Fruit fly (Drosophila melanogaster) whole organism, prepupa: Measurements from ENCODE around the gene CG11693.

Experiments used
- Blimp-1 ChIP-seq: fragments of 200-800 bp; sonication (Bioruptor generic); optimal IDR thresholded peaks from 3 replicates; lab custom pipeline; 2017; ENCODE audit warnings: missing biosample characterization, missing genetic modification characterization, mild to moderate bottlenecking, moderate library complexity, missing genetic modification reagents
- CG11762 ChIP-seq: fragments of 200-800 bp; sonication (Bioruptor generic); optimal IDR thresholded peaks from 3 replicates; lab custom pipeline; 2016; ENCODE audit warnings: missing biosample characterization, missing genetic modification characterization; ENCODE audit not compliant: insufficient read depth
- CG15336 ChIP-seq: fragments of 200-800 bp; sonication (Bioruptor generic); IDR thresholded peaks from 2 replicates; pipeline ENCODE4 v1.3.6; 2022; ENCODE audit warnings: missing biosample characterization, missing genetic modification characterization
- CG16779 ChIP-seq: fragments of 200-800 bp; sonication (Bioruptor generic); optimal IDR thresholded peaks from 3 replicates; lab custom pipeline; 2017; ENCODE audit warnings: missing biosample characterization, mild to moderate bottlenecking, missing genetic modification characterization
- CG31627 ChIP-seq: fragments of 200-800 bp; sonication (Bioruptor generic); optimal IDR thresholded peaks from 3 replicates; lab custom pipeline; 2016; ENCODE audit warnings: missing biosample characterization, missing genetic modification characterization
- CG34406 ChIP-seq: fragments of 200-800 bp; sonication (Bioruptor generic); optimal IDR thresholded peaks from 3 replicates; lab custom pipeline; 2016; ENCODE audit warnings: missing biosample characterization, missing genetic modification characterization
- CG3919 ChIP-seq: fragments of 200-800 bp; sonication (Bioruptor generic); optimal IDR thresholded peaks from 3 replicates; lab custom pipeline; 2016; ENCODE audit warnings: missing biosample characterization, missing genetic modification characterization
- CG6163 ChIP-seq: fragments of 200-800 bp; sonication (Bioruptor generic); IDR thresholded peaks from 3 replicates; pipeline ENCODE4 v1.3.6; 2022; ENCODE audit warnings: missing biosample characterization, missing genetic modification characterization
- CG6276 ChIP-seq: fragments of 200-800 bp; sonication (Bioruptor generic); optimal IDR thresholded peaks from 2 replicates; lab custom pipeline; 2017; ENCODE audit warnings: missing biosample characterization, mild to moderate bottlenecking, missing genetic modification characterization
- CG6792 ChIP-seq: fragments of 200-800 bp; sonication (Bioruptor generic); optimal IDR thresholded peaks from 3 replicates; lab custom pipeline; 2016; ENCODE audit warnings: missing biosample characterization, missing genetic modification characterization
- CG6808 ChIP-seq: fragments of 200-800 bp; sonication (Bioruptor generic); optimal IDR thresholded peaks from 3 replicates; lab custom pipeline; 2017; ENCODE audit warnings: missing biosample characterization, missing genetic modification characterization, mild to moderate bottlenecking, moderate library complexity, missing genetic modification reagents
- CG8119 ChIP-seq: fragments of 200-800 bp; sonication (Bioruptor generic); IDR thresholded peaks from 3 replicates; pipeline ENCODE4 v1.3.6; 2022; ENCODE audit warnings: missing biosample characterization, missing genetic modification characterization
- CG8632 ChIP-seq: fragments of 200-800 bp; sonication (Bioruptor generic); optimal IDR thresholded peaks from 3 replicates; lab custom pipeline; 2016; ENCODE audit warnings: missing biosample characterization, missing genetic modification characterization
- CG9139 ChIP-seq: fragments of 200-800 bp; sonication (Bioruptor generic); optimal IDR thresholded peaks from 3 replicates; lab custom pipeline; 2017; ENCODE audit warnings: missing biosample characterization, mild to moderate bottlenecking, missing genetic modification characterization
- Eip75B ChIP-seq: fragments of 200-800 bp; sonication (Bioruptor generic); optimal IDR thresholded peaks from 3 replicates; lab custom pipeline; 2016; ENCODE audit warnings: missing biosample characterization, missing genetic modification characterization
- Eip78C ChIP-seq: fragments of 200-800 bp; sonication (Bioruptor generic); peaks from one replicate; lab custom pipeline; 2016; ENCODE audit warnings: missing biosample characterization, missing genetic modification characterization
- Eip93F ChIP-seq: fragments of 200-800 bp; sonication (Bioruptor generic); optimal IDR thresholded peaks from 2 replicates; lab custom pipeline; 2016; ENCODE audit warnings: missing biosample characterization, mild to moderate bottlenecking, missing genetic modification characterization
- Ets21C ChIP-seq: fragments of 200-800 bp; sonication (Bioruptor generic); optimal IDR thresholded peaks from 3 replicates; lab custom pipeline; 2016; ENCODE audit warnings: missing biosample characterization, missing genetic modification characterization
- Ets96B ChIP-seq: fragments of 200-800 bp; optimal IDR thresholded peaks from 2 replicates; lab custom pipeline; 2019; ENCODE audit warnings: missing biosample characterization, mild to moderate bottlenecking, missing genetic modification characterization, moderate library complexity
- Gug ChIP-seq: fragments of 200-800 bp; sonication (Bioruptor generic); IDR thresholded peaks from 2 replicates; pipeline ENCODE4 v1.3.6; 2022; ENCODE audit warnings: missing biosample characterization, missing genetic modification characterization
- Hr39 ChIP-seq: fragments of 200-800 bp; sonication (Bioruptor generic); optimal IDR thresholded peaks from 2 replicates; lab custom pipeline; 2016; ENCODE audit warnings: missing biosample characterization, missing genetic modification characterization
- Hr4 ChIP-seq: fragments of 200-800 bp; sonication (Bioruptor generic); optimal IDR thresholded peaks from 3 replicates; lab custom pipeline; 2016; ENCODE audit warnings: missing biosample characterization, missing genetic modification characterization
- Lpt ChIP-seq: fragments of 200-800 bp; sonication (Bioruptor generic); optimal IDR thresholded peaks from 3 replicates; lab custom pipeline; 2016; ENCODE audit warnings: missing biosample characterization, missing genetic modification characterization
- Met ChIP-seq: fragments of 200-800 bp; sonication (Bioruptor generic); optimal IDR thresholded peaks from 3 replicates; lab custom pipeline; 2016; ENCODE audit warnings: missing biosample characterization, missing genetic modification characterization
- Smox ChIP-seq: fragments of 200-800 bp; sonication (Bioruptor generic); optimal IDR thresholded peaks from 3 replicates; lab custom pipeline; 2016; ENCODE audit warnings: missing biosample characterization, missing genetic modification characterization
- Sox102F ChIP-seq: fragments of 200-800 bp; sonication (Bioruptor generic); optimal IDR thresholded peaks from 2 replicates; lab custom pipeline; 2016; ENCODE audit warnings: missing biosample characterization, mild to moderate bottlenecking, missing genetic modification characterization
- Sox15 ChIP-seq: fragments of 200-800 bp; sonication (Bioruptor generic); optimal IDR thresholded peaks from 3 replicates; lab custom pipeline; 2016; ENCODE audit warnings: missing biosample characterization, missing genetic modification characterization
- achi ChIP-seq: fragments of 200-800 bp; sonication (Bioruptor generic); optimal IDR thresholded peaks from 3 replicates; lab custom pipeline; 2016; ENCODE audit warnings: missing biosample characterization, missing genetic modification characterization
- cyc ChIP-seq: fragments of 200-800 bp; sonication (Bioruptor generic); optimal IDR thresholded peaks from 3 replicates; lab custom pipeline; 2016; ENCODE audit warnings: missing biosample characterization, missing genetic modification characterization
- dac ChIP-seq: fragments of 200-800 bp; sonication (Bioruptor generic); optimal IDR thresholded peaks from 2 replicates; lab custom pipeline; 2017; ENCODE audit warnings: missing biosample characterization, mild to moderate bottlenecking, missing genetic modification characterization
- esn ChIP-seq: fragments of 200-800 bp; sonication (Bioruptor generic); optimal IDR thresholded peaks from 2 replicates; lab custom pipeline; 2016; ENCODE audit warnings: missing biosample characterization, mild to moderate bottlenecking, missing genetic modification characterization, moderate library complexity
- fd85E ChIP-seq: fragments of 200-800 bp; sonication (Bioruptor generic); optimal IDR thresholded peaks from 3 replicates; lab custom pipeline; 2016; ENCODE audit warnings: missing biosample characterization, missing genetic modification characterization
- lz ChIP-seq: fragments of 200-800 bp; sonication (Bioruptor generic); optimal IDR thresholded peaks from 3 replicates; lab custom pipeline; 2016; ENCODE audit warnings: missing biosample characterization, missing genetic modification characterization
- pdm3 ChIP-seq: fragments of 200-800 bp; sonication (Bioruptor generic); optimal IDR thresholded peaks from 3 replicates; lab custom pipeline; 2016; ENCODE audit warnings: missing biosample characterization, missing genetic modification characterization
- ss ChIP-seq, 2 experiments: fragments of 200-800 bp; sonication (Bioruptor generic); optimal IDR thresholded peaks; 2 replicates in 1 of 2; 3 replicates in 1 of 2; lab custom pipeline; 2017 to 2018; ENCODE audit warnings: mild to moderate bottlenecking in 2 of 2, missing biosample characterization in 2 of 2, missing genetic modification characterization in 2 of 2, moderate library complexity in 1 of 2
- svp ChIP-seq: fragments of 200-800 bp; sonication (Bioruptor generic); peaks from one replicate; lab custom pipeline; 2016; ENCODE audit warnings: missing biosample characterization, missing genetic modification characterization
- topi ChIP-seq: fragments of 200-800 bp; sonication (Bioruptor generic); optimal IDR thresholded peaks from 3 replicates; lab custom pipeline; 2016; ENCODE audit warnings: missing biosample characterization, missing genetic modification characterization
- vri ChIP-seq: fragments of 200-800 bp; sonication (Bioruptor generic); optimal IDR thresholded peaks from 3 replicates; lab custom pipeline; 2016; ENCODE audit warnings: missing biosample characterization, mild to moderate bottlenecking, missing genetic modification characterization

CG11693 gene

DNA sequence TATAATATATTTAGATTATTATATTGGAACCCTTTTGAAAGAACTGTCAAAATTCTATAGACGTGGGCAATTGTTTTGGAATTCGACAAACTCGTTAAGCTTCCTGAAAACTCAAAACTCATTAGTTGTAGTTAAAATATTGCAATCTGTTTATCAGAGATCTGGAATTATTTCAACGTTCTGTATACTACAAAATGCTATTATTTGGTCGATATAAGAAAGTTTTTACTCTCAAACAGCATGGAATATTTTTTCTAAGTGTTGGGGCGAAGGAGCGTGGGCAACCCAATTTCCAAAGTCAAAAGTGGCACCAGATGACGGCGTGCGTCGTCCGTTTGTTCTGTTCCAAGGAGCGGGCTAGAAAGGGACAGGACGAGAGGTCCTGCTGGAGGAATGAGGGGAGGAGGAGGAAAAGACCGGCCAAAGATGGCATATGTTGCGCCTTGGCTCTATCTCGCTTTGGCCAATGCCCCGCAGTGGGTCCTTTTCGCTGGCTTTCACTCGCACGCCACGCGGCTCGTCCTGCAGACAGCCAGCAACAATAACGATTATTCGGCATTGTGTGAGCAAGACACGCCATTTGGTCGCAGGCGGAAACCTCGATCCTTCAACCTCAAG, 24.7 kb downstream of the CG11693 start:
- TF ChIP-seq esn (GFP tag; lab: Kevin White, UChicago) (no peak), Gug (no peak), CG15336 (no peak), lz (GFP tag; lab: Kevin White, UChicago) (no peak), svp (no peak), Hr4 (no peak), dac (GFP tag; lab: Kevin White, UChicago) (no peak), CG11762 (no peak), Ets21C (GFP tag; lab: Kevin White, UChicago) (no peak), Eip93F (GFP tag; lab: Kevin White, UChicago) (no peak), Eip75B (GFP tag; lab: Kevin White, UChicago) (no peak), CG9139 (GFP tag; lab: Kevin White, UChicago) (no peak)

DNA sequence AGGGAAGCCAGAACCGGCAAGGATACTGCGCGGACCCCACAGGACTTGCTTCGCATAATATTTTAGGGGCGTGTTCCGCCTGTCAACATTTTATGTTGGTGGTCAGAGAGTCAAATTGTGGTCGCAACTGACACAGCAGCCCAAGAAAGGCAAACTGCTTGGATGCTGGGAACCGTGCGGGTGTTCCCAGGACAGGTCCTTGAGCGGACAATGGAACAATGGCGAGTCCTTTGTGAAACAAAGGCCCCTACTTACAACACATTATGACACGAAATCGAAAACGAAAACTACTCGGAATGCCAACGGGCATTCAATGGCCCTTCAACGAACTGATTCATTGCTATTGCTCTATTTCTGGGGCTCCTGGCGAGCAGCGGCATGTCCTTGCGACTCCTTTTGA, 26.3 kb downstream of the CG11693 start:
- TF ChIP-seq ss (GFP tag; optimal IDR thresholded peaks at IDR 0.05; lab: Kevin White, UChicago), result no peak
- TF ChIP-seq CG8632, result no peak
- no peak for TF ChIP-seq Gug
- no peak for TF ChIP-seq CG6276 (GFP tag; lab: Kevin White, UChicago)
- no peak for TF ChIP-seq CG6163 (GFP tag; lab: Robert Waterston, UW)
- TF ChIP-seq CG3919 (GFP tag; lab: Kevin White, UChicago), result no peak
- no peak for TF ChIP-seq Smox
- no peak for TF ChIP-seq achi (GFP tag; lab: Kevin White, UChicago)
- TF ChIP-seq CG6808 (GFP tag; lab: Kevin White, UChicago), result no peak
- TF ChIP-seq lz (GFP tag; lab: Kevin White, UChicago), result no peak
- no peak for TF ChIP-seq CG8119 (GFP tag; lab: Robert Waterston, UW)
- no peak for TF ChIP-seq Sox102F
- TF ChIP-seq CG6792 (GFP tag; lab: Kevin White, UChicago), result no peak
- TF ChIP-seq dac (GFP tag; lab: Kevin White, UChicago), result no peak
- TF ChIP-seq cyc, result no peak
- TF ChIP-seq fd85E (GFP tag; lab: Kevin White, UChicago), result no peak

DNA sequence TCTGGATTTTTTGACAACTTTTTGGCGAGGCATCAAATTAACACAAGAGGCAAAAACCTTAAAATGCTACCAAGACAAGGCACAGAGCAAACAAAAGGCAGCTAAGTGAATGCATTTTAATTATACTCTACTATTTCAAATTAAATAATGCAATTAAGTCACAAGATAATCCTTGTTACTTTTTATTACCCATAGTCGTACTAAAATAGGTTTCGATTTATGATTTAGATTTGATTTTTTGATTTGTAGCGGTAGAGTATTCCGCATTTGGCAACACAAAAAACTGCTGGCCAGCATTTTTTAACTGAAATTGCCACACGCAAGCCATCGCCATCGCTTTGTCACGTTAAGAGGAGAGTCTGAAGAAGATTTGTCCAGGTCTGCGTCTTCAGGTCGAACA, 27.9 kb downstream of the CG11693 start:
- TF ChIP-seq CG34406 (GFP tag; lab: Kevin White, UChicago) (peak; percentile 22), CG9139 (GFP tag; lab: Kevin White, UChicago) (no peak), Sox15 (GFP tag; lab: Kevin White, UChicago) (no peak), CG16779 (tag; lab: Kevin White, UChicago) (no peak), CG31627 (GFP tag; lab: Kevin White, UChicago) (peak; percentile 33), pdm3 (GFP tag; lab: Kevin White, UChicago) (peak; percentile 0), Blimp-1 (GFP tag; lab: Kevin White, UChicago) (peak; percentile 53), Smox (peak; percentile 51), svp (peak; percentile 81), Hr39 (GFP tag; lab: Kevin White, UChicago) (peak; percentile 54), Met (peak; percentile 55), topi (GFP tag; lab: Kevin White, UChicago) (peak; percentile 45), esn (GFP tag; lab: Kevin White, UChicago) (peak; percentile 54), Eip78C (peak; percentile 82), Ets96B (tag; lab: Kevin White, UChicago) (no peak), Sox102F (peak; percentile 59), lz (GFP tag; lab: Kevin White, UChicago) (peak; percentile 27), Lpt (GFP tag; lab: Kevin White, UChicago) (no peak), CG6792 (GFP tag; lab: Kevin White, UChicago) (peak; percentile 4), vri (GFP tag; lab: Kevin White, UChicago) (peak; percentile 5), CG8119 (GFP tag; lab: Robert Waterston, UW) (no peak), cyc (peak; percentile 19), Ets21C (GFP tag; lab: Kevin White, UChicago) (peak; percentile 24)
